Comparison of ENCODE assay signal across 1 fruit fly cellular context in genomic region chrX:9486802-9487201, dm6.
A peak's percentile ranks its signal among the peaks of the same experiment; 100 is the strongest.
TF ChIP-seq lines count a peak whose summit lies in the region.

No protein-coding gene starts in this region.

TF ChIP-seq in whole organism, embryonic, 481 proteins besides CTCF, POLR2A, EP300 and RAD21 (continued from another document):
- peak; percentile 69 for TF ChIP-seq CG32767 (GFP tag; IDR thresholded peaks at IDR 0.05; lab: Robert Waterston, UW)
- peak; percentile 69 for TF ChIP-seq ATbp (GFP tag; optimal IDR thresholded peaks at IDR 0.05; lab: Kevin White, UChicago)
- no peak; the same call in 1 of the 2 replicates for TF ChIP-seq CG7372 (GFP tag; IDR thresholded peaks at IDR 0.05; lab: Robert Waterston, UW)
- peak; percentile 49 for TF ChIP-seq kah (GFP tag; optimal IDR thresholded peaks at IDR 0.05; lab: Kevin White, UChicago)
- TF ChIP-seq CG4404 (GFP tag; IDR thresholded peaks at IDR 0.05; lab: Robert Waterston, UW), result peak; percentile 81
- peak; percentile 70 for TF ChIP-seq Side (GFP tag; optimal IDR thresholded peaks at IDR 0.05; lab: Kevin White, UChicago)
- peak; percentile 95 for TF ChIP-seq Med (GFP tag; lab: Kevin White, UChicago)
- TF ChIP-seq nau (GFP tag; optimal IDR thresholded peaks at IDR 0.05; lab: Kevin White, UChicago), result peak; percentile 33
- peak; percentile 83 for TF ChIP-seq ara (GFP tag; IDR thresholded peaks at IDR 0.05; lab: Robert Waterston, UW)
- peak; percentile 89 for TF ChIP-seq Xrp1 (GFP tag; IDR thresholded peaks at IDR 0.05; lab: Robert Waterston, UW)
- peak; percentile 68 for TF ChIP-seq Antp (GFP tag; optimal IDR thresholded peaks at IDR 0.05; lab: Kevin White, UChicago)
- TF ChIP-seq gsb-n (tag; optimal IDR thresholded peaks at IDR 0.05; lab: Kevin White, UChicago), result peak; percentile 78
- 0 out of 2 replicates have a peak, but pooled peaks have one; percentile 22 for TF ChIP-seq aop (GFP tag; IDR thresholded peaks at IDR 0.05; lab: Robert Waterston, UW)
